Fruit fly (Drosophila melanogaster) whole organism, larva: ENCODE measurements around the gene NdufA3.

Experiments used
- noc ChIP-seq: fragments of 200-800 bp; sonication (Bioruptor generic); optimal IDR thresholded peaks from 3 replicates; lab custom pipeline; 2019; ENCODE audit warnings: missing biosample characterization, mild to moderate bottlenecking, missing genetic modification characterization, moderate library complexity

The NdufA3 gene

DNA sequence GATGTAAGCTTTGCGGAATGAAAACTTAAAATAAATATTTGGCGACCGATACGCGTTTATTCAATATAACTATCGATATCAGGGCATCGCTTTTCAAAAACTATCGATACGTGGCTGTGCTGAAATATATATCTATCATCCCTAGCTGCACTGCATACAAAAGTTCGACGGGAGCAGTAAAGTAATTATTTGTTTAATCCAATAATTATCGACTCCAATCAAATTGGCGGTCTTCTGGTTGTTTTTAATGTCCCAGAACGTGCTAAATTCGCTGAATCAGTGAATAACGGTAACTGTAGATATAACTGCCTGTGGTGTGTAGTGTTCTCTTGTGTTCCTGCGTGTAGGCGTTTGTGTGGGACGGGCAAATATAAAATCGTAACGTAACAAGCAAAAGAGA, 3.3 kb upstream of the NdufA3 start, which contains the start of gene mei-P26:
mei-P26 (plus strand) TSS at position 146 of the 400 bp plus-strand sequence.
- no peak for TF ChIP-seq noc (tag; lab: Kevin White, UChicago)

DNA sequence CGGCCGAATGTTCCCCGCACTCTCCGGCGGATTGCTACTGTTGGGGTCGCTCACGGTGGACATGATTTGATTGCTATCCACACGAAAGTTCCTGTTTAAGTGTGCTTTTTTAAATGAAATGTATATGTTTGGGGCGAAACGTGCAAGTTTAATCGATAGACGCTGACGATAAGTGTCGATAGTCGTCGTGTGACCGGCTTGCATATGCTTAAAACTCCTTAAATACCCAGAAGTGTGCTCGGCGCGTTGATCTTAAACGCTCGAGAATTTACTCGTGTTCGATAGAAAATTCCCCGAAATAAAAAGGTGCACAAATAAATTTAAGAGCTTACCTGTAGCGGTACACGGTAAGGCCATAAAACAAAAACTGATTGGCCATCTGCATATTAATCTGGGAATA, 2.1 kb upstream of the NdufA3 start, which contains the start of the genes Zpr1 and CG44532:
Zpr1 (minus strand) TSS at position 179 of the 400 bp plus-strand sequence.
CG44532 (plus strand) TSS at position 181 of the 400 bp plus-strand sequence.
- TF ChIP-seq noc (tag; lab: Kevin White, UChicago) = no peak

DNA sequence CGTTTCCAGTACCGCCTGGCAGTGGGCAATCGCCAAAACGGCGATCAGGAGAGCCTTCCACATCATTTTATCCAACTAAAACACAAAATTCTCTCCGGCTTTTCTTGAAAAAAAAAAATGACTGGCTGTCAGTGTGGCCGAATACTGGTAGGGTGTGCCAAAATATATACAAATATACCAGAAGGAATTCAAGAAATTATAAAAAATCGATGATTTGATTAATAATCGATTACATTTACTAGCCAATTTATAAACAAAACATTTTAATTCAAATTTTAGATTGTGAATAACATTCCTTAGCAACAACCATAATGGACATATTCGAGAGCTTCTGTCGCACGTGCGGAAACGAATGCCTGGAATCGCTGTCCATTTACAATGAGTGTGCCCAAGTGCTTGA, 1.5 kb downstream of the NdufA3 start, which contains the start of the genes Ost48 and Dlip1:
Ost48 (minus strand) TSS at position 150 of the 400 bp plus-strand sequence.
Dlip1 (plus strand) TSS at position 257 of the 400 bp plus-strand sequence.
- no peak for TF ChIP-seq noc (tag; lab: Kevin White, UChicago)

DNA sequence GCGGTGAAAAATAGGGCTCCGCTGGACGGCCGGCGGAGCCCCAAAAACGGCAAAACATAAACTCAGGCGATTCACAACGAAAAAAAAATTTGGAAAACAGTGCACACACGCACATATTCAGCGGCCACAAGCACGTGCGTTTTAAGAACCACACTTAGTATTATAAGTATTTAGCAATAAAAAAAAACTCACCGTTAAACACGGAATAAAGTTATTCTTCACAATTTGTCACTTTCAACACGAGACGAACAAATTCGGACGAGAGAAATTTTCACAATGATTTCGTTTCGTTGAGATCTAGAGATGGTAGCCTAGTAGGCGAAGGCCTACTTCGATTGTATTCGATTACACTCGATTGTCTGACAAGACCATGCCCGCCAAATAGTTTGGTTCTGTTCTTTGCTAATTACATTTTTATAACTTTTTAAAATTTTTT, 3.4 kb downstream of the NdufA3 start, which contains the start of gene His3.3B:
His3.3B (minus strand) TSS at position 282 of the 436 bp plus-strand sequence.
- peak; percentile 71 for TF ChIP-seq noc (tag; lab: Kevin White, UChicago)

DNA sequence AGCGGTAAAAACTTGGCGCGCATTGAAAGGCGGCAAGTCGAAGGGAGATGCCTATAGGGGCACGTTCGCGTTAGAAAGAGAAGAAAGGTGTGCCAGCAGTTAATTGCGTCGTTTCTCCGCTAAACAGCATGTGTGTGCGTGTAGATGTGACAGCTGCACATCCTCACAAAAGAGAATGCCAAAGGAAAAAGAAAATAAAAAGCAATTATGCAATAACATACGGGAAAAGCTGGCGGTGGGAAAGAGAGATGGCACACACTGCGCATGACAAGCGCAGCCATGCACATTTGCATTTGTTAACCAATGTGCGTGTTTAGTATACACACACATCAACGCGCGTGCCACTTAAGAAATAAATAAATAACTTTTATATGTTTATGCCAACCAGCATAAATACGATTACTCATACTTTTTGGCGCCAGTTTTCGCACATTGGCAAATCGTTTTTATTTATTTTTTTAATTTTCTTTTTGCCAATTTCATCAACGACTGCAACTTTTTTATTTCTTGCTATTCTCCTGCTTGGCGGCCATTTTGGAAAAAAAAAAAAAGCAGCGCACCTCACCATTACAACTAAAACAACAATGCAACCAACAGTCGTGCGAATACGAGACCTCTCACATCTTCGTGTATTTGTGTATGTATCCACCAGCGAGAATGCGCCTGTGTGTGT, 4.0 kb downstream of the NdufA3 start:
- TF ChIP-seq noc (tag; lab: Kevin White, UChicago) = no peak

DNA sequence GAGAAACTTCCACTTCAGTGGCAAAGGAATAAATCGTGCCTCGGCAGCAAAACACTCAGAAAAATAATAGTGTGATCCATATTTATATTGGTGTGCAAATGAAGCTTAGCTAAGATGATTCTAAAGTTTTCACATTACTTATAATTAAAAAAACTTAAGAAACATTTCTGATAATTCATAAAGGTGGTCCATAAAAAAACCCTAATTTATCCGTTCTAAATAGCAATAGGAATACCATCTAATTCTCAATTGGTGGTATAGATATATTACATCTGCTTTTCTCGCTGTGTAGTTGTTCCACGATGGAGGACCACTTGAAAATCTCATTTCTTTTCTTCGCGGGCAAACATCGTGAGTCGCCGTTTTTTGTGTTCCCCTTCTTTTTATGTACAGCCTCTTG, 4.7 kb downstream of the NdufA3 start:
- TF ChIP-seq noc (tag; lab: Kevin White, UChicago) = peak; percentile 26

DNA sequence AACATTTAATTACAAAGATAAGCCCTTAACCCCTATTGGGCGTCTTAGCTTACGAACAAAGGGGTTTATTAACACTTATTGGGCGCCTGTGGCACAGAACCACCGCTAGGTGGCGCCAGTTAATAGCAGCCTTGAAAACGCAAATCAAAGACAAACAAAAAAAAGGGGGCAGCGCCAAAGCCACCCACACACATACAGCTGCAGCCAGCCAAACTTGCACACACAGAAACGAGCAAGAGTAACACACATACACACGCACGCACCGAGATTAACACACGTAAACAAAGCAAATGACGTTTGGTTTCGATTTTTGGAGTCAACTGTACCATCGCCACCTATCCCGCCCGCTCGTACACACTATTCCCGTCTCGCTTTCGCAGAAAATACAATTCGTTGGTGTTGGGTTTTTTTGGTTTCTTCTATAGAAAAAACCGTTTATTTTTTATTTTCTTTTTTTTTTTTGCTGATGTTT, 7.7 kb downstream of the NdufA3 start:
- TF ChIP-seq noc (tag; lab: Kevin White, UChicago) = peak; percentile 51

DNA sequence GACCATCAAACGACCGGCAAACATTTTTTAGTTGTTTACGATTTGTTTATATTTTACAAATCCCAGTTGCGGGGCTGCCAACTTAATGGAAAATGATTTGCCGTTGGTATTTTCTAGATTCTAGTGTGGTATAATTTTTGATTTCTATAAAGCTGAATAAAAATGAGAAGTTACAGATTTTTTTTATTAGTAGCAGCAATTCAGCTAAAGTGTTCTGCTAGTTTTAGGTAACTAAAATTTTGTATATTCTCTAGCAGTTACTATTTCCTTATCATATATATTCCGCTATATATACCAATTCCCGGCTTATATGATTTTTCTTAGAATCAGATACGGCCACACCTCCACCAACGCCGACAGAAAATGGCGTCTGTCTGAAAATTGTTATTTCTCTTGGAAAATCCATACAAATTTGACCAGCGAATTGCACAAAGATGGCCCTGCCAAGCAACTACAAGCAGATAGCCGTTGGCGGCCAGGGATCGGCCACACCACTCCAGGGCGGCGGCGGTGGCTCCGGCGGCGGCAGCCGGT, 10.8 kb downstream of the NdufA3 start, which contains the start of the genes fh and Bap111:
fh (minus strand) TSS at position 83 of the 534 bp plus-strand sequence.
Bap111 (plus strand) TSS at position 321 of the 534 bp plus-strand sequence.
- no peak for TF ChIP-seq noc (tag; lab: Kevin White, UChicago)

DNA sequence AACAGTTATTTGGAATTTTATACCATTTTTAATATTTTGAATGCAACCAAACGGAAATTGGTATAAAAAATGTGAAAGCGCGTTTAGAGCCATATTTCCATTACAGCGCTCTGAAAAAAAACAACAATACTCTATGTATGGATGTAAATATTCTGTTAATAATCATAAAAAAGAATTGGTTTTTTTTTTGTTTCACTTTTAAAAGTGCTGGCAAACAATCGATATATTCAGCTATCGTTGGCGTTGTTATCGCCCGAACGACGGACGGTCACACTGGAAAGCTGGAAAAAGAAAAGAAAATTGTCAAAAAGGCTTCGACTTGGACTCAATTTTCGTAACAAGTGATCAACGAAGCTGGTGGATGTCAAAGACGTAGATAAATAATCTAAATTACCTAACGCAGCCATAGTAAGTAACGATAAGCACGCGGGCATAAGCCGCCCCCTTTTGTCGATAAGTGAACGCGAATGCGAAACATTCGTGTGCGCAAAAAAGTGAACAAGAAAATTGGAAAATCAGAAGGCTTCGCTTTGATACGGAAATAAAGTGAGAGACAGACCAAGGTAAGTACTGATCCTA, 17.5 kb downstream of the NdufA3 start, which contains the start of gene CG7065:
CG7065 (plus strand) TSS at position 270 of the 579 bp plus-strand sequence.
- TF ChIP-seq noc (tag; lab: Kevin White, UChicago) = no peak

DNA sequence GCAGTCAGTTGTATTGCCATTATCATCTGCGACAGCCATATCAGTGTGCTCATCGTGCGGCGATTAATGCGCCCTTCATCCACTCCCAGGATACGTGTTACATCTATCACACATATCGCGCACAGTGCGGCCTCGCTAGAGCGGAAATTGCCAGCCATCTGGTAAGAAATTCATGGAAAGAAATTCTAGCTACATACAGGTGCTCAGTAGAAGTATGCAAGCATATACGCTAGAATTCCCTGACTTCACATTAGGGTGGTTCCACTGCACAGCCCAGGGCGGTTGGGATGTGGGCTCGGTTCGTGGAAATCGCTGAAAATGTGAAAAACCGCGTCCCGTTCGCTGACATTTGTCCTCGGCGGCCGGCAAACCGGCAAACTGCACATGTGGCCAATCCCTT, 18.6 kb downstream of the NdufA3 start:
- TF ChIP-seq noc (tag; lab: Kevin White, UChicago) = no peak

DNA sequence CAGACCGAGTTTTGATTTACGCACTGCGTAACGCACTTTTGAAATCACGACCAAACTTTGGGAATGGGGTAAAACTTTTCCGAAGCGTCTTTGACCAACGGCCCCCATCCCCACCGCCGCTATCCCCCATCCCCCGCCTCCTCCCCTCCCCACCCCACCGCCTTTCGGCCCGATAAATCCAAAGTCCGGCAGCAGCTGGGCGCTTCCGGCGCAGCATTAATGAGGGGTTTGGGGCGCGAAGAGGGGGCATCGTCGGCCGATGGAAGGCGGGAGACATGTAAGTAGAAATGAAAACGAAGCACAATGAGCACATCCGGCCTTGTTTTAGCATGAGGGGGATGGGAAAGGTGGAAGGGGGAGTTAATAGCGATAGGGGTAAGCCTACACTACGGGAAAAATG, 20.7 kb downstream of the NdufA3 start:
- TF ChIP-seq noc (tag; lab: Kevin White, UChicago) = no peak

DNA sequence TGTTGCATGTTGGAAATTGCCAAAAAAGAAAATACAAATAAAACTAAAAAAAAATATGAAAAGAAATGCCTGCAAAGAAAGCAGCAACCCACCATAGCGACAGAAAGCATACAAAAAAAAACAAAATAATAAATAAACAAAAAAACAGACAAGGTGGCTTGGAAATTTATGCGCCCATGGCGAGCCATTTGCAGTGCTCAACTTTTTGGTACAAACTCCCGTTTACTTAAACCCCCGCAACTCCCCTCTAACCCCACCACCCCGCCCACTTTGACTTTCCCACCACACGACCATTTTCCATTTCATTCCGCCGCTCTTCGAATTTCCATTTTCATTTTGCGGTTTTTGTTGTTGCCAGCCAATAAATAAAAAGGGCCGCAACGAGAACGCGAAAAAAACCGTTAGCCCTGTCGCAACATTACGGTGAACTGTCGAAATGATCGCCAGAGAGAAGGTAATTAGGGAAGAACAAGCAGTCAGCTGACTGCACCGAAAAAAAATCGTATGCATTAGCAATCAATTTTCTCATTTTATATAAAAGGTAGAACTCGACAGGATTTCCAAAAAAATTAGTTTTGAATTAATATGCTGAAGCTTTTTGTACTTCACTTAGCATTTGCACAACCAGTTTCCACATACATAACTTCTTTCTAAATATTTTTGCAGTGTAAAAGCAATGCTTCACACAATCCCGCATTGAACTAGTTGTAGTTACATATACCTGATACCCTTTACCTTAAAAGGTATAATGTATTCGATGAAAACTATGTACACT, 22.9 kb downstream of the NdufA3 start:
- TF ChIP-seq noc (tag; lab: Kevin White, UChicago) = no peak

DNA sequence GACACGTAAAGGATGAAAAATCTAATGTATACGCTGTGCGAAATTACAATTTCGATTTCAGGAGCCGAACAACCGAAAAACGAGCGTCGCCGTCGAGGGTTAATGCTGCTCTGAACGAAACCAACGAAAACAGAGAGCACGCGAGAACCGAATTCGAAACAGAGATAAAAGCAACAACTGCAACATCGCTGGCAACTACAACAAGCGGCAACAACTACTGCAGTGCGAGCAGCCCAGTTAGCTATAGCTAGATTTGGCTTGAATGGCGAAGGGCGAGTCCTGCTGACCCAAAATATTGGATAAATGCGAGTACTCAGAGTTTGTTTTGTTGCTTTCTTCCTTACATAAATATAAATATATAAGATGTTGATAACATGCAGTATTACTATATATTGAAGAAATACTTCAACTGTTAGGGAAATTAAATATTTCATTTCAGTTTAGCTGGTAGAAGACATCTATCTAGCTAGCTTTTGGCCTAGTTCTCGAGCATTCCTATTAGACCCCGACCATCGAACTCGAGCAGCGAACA, 24.9 kb downstream of the NdufA3 start, which contains the start of gene fend:
fend (minus strand) TSS at position 178 of the 532 bp plus-strand sequence.
- TF ChIP-seq noc (tag; lab: Kevin White, UChicago) = no peak

DNA sequence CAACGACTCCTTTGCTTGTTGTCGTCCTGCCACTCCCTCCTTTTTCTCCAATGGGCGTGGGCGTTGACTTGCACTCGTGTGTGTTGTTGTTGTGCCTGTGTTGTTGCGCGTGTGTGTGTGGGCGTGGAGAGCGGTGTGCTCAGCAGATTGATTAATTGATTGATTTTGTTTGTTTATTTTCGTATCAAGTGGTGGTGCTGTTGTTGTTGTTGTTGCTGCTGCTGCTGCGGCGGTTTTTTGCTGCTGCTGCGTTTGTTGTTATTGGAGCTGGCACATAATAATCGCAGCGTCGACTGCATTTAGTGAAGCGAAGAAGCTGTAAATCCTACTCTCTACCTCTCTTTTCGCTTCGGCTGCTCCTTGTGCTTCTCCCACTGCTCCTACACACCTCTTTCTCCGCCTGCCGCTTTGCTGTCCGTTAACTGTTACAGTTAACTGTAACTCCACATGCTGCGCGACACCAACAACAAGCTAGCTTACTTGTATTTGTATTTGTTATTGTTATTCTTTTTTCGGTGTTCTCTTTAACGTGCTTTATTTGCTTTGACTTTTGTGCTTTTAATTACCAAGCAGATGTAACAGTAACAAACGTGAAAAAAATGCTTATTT, 25.5 kb downstream of the NdufA3 start:
- TF ChIP-seq noc (tag; lab: Kevin White, UChicago) = no peak
